Worm (Caenorhabditis elegans) whole organism, late embryonic: ENCODE results near the gene H14E04.2.

Experiments
- C08G9.2 ChIP-seq: sonication (generic microtip); optimal IDR thresholded peaks from 2 replicates; lab custom pipeline; 2016; ENCODE audit warnings: mild to moderate bottlenecking, missing genetic modification characterization, moderate library complexity, missing compliant biosample characterization
- ama-1 ChIP-seq: fragments of 150-350 bp; optimal IDR thresholded peaks from 2 replicates; lab custom pipeline; 2014
- ceh-14 ChIP-seq: sonication (generic microtip); optimal IDR thresholded peaks from 2 replicates; lab custom pipeline; 2016; ENCODE audit warnings: missing genotype, missing genetic modification characterization, missing compliant biosample characterization
- ceh-18 ChIP-seq: sonication (generic microtip); optimal IDR thresholded peaks from 2 replicates; lab custom pipeline; 2016; ENCODE audit warnings: missing genetic modification characterization, missing compliant biosample characterization
- ceh-19 ChIP-seq: fragments of 200-800 bp; sonication (Bioruptor generic); optimal IDR thresholded peaks from 2 replicates; lab custom pipeline; 2018; ENCODE audit warnings: mild to moderate bottlenecking, missing genetic modification characterization, missing compliant biosample characterization
- ceh-2 ChIP-seq: sonication (generic microtip); optimal IDR thresholded peaks from 2 replicates; lab custom pipeline; 2016; ENCODE audit warnings: missing genotype, missing genetic modification characterization, missing compliant biosample characterization
- ceh-22 ChIP-seq: sonication (generic microtip); optimal IDR thresholded peaks from 2 replicates; lab custom pipeline; 2017; ENCODE audit warnings: missing biosample characterization, missing genetic modification characterization
- ceh-24 ChIP-seq: sonication (generic microtip); optimal IDR thresholded peaks from 2 replicates; lab custom pipeline; 2016; ENCODE audit warnings: mild to moderate bottlenecking, missing genetic modification characterization, missing compliant biosample characterization
- ceh-30 ChIP-seq: fragments of 150-350 bp; optimal IDR thresholded peaks from 2 replicates; lab custom pipeline; 2014; ENCODE audit warnings: missing biosample characterization, missing genetic modification characterization
- ceh-31 ChIP-seq: sonication (generic microtip); optimal IDR thresholded peaks from 2 replicates; lab custom pipeline; 2016; ENCODE audit warnings: missing genetic modification characterization, missing compliant biosample characterization
- ceh-34 ChIP-seq: sonication (generic microtip); optimal IDR thresholded peaks from 2 replicates; lab custom pipeline; 2016; ENCODE audit warnings: mild to moderate bottlenecking, missing genetic modification characterization, missing compliant biosample characterization
- ceh-45 ChIP-seq: fragments of 200-800 bp; sonication (Bioruptor generic); IDR thresholded peaks from 2 replicates; pipeline ENCODE4 v1.3.6; 2022; ENCODE audit warnings: missing genetic modification reagents, missing genetic modification characterization, missing compliant biosample characterization
- ceh-48 ChIP-seq: sonication (generic microtip); optimal IDR thresholded peaks from 2 replicates; lab custom pipeline; 2016; ENCODE audit warnings: missing genetic modification characterization, inconsistent platforms, missing compliant biosample characterization
- ceh-6 ChIP-seq: fragments of 200-800 bp; sonication (Bioruptor generic); optimal IDR thresholded peaks from 2 replicates; lab custom pipeline; 2018; ENCODE audit warnings: mild to moderate bottlenecking, missing genetic modification characterization, missing compliant biosample characterization
- che-1 ChIP-seq: sonication (generic microtip); optimal IDR thresholded peaks from 2 replicates; lab custom pipeline; 2016; ENCODE audit warnings: mild to moderate bottlenecking, missing genetic modification characterization, missing compliant biosample characterization
- elt-2 ChIP-seq: sonication (generic microtip); optimal IDR thresholded peaks from 2 replicates; lab custom pipeline; 2016; ENCODE audit warnings: missing genetic modification reagents, missing genetic modification characterization, missing compliant biosample characterization
- elt-4 ChIP-seq: sonication (generic microtip); optimal IDR thresholded peaks from 2 replicates; lab custom pipeline; 2016; ENCODE audit warnings: missing genetic modification characterization, missing compliant biosample characterization
- ets-4 ChIP-seq: sonication (generic microtip); optimal IDR thresholded peaks from 2 replicates; lab custom pipeline; 2016; ENCODE audit warnings: missing genetic modification characterization, missing compliant biosample characterization
- fkh-10 ChIP-seq: fragments of 150-350 bp; optimal IDR thresholded peaks from 2 replicates; lab custom pipeline; 2014; ENCODE audit warnings: missing biosample characterization, missing genetic modification reagents, missing genetic modification characterization
- gmeb-2 ChIP-seq: sonication (generic microtip); optimal IDR thresholded peaks from 2 replicates; lab custom pipeline; 2016; ENCODE audit warnings: missing genetic modification characterization, inconsistent platforms, missing compliant biosample characterization
- hlh-13 ChIP-seq: fragments of 200-800 bp; sonication (Bioruptor generic); optimal IDR thresholded peaks from 2 replicates; lab custom pipeline; 2018; ENCODE audit warnings: mild to moderate bottlenecking, missing genetic modification characterization, missing compliant biosample characterization
- hlh-15 ChIP-seq: sonication (generic microtip); optimal IDR thresholded peaks from 2 replicates; lab custom pipeline; 2016; ENCODE audit warnings: missing genetic modification characterization, missing compliant biosample characterization
- hlh-30 ChIP-seq: sonication (generic microtip); optimal IDR thresholded peaks from 2 replicates; lab custom pipeline; 2017; ENCODE audit warnings: antibody characterized with exemption, missing genetic modification characterization, missing compliant biosample characterization; ENCODE audit not compliant: insufficient read depth
- hlh-6 ChIP-seq: sonication (generic microtip); optimal IDR thresholded peaks from 2 replicates; lab custom pipeline; 2016; ENCODE audit warnings: missing genotype, missing genetic modification characterization, missing compliant biosample characterization
- hlh-8 ChIP-seq: sonication (generic microtip); optimal IDR thresholded peaks from 2 replicates; lab custom pipeline; 2016; ENCODE audit warnings: missing genotype, missing genetic modification characterization, missing compliant biosample characterization
- lim-6 ChIP-seq: sonication (generic microtip); optimal IDR thresholded peaks from 2 replicates; lab custom pipeline; 2016; ENCODE audit warnings: missing genetic modification characterization, missing compliant biosample characterization
- lin-11 ChIP-seq: fragments of 200-800 bp; sonication (Bioruptor generic); optimal IDR thresholded peaks from 2 replicates; lab custom pipeline; 2018; ENCODE audit warnings: mild to moderate bottlenecking, missing genetic modification characterization, missing compliant biosample characterization
- nfya-1 ChIP-seq: sonication (generic microtip); optimal IDR thresholded peaks from 2 replicates; lab custom pipeline; 2017; ENCODE audit warnings: missing genetic modification characterization, mild to moderate bottlenecking, missing compliant biosample characterization, antibody characterized with exemption, moderate library complexity
- nhr-11 ChIP-seq: fragments of 150-350 bp; optimal IDR thresholded peaks from 2 replicates; lab custom pipeline; 2014; ENCODE audit warnings: missing biosample characterization, missing genetic modification characterization
- nhr-232 ChIP-seq: sonication (generic microtip); optimal IDR thresholded peaks from 2 replicates; lab custom pipeline; 2016; ENCODE audit warnings: missing genetic modification characterization, missing compliant biosample characterization
- npax-4 ChIP-seq: sonication (generic microtip); optimal IDR thresholded peaks from 2 replicates; lab custom pipeline; 2016; ENCODE audit warnings: missing genetic modification characterization, missing compliant biosample characterization
- odd-2 ChIP-seq: sonication (generic microtip); optimal IDR thresholded peaks from 2 replicates; lab custom pipeline; 2017; ENCODE audit warnings: antibody characterized with exemption, mild to moderate bottlenecking, missing genetic modification characterization, missing compliant biosample characterization
- pax-1 ChIP-seq: fragments of 150-350 bp; optimal IDR thresholded peaks from 2 replicates; lab custom pipeline; 2014; ENCODE audit warnings: missing biosample characterization, missing genetic modification characterization
- rnt-1 ChIP-seq: sonication (generic microtip); optimal IDR thresholded peaks from 2 replicates; lab custom pipeline; 2016; ENCODE audit warnings: missing genetic modification characterization, missing compliant biosample characterization
- sox-2 ChIP-seq: fragments of 200-800 bp; sonication (Bioruptor generic); IDR thresholded peaks from 2 replicates; pipeline ENCODE4 v1.3.6; 2022; ENCODE audit warnings: missing genetic modification reagents, missing genetic modification characterization, missing compliant biosample characterization
- ttx-3 ChIP-seq: sonication (generic microtip); optimal IDR thresholded peaks from 2 replicates; lab custom pipeline; 2016; ENCODE audit warnings: missing genetic modification reagents, missing genetic modification characterization, missing compliant biosample characterization
- unc-3 ChIP-seq, 2 experiments: fragments of 200-800 bp in 1 of 2; sonication (Bioruptor generic) in 1 of 2; sonication (generic microtip) in 1 of 2; conservative IDR thresholded peaks in 1 of 2; optimal IDR thresholded peaks in 1 of 2; 2 replicates each; pipeline versions ENCODE4 v1.3.6 to Lab custom; 2016 to 2022; ENCODE audit warnings: missing compliant biosample characterization in 2 of 2, missing genetic modification characterization in 2 of 2, missing genetic modification reagents in 1 of 2
- unc-42 ChIP-seq: sonication (generic microtip); optimal IDR thresholded peaks from 2 replicates; lab custom pipeline; 2016; ENCODE audit warnings: missing genotype, missing genetic modification characterization, missing compliant biosample characterization
- unc-86 ChIP-seq: sonication (generic microtip); optimal IDR thresholded peaks from 2 replicates; lab custom pipeline; 2016; ENCODE audit warnings: missing genetic modification characterization, missing compliant biosample characterization
- zip-5 ChIP-seq: sonication (generic microtip); optimal IDR thresholded peaks from 2 replicates; lab custom pipeline; 2016; ENCODE audit warnings: missing genetic modification characterization, missing compliant biosample characterization
- ztf-16 ChIP-seq: sonication (generic microtip); optimal IDR thresholded peaks from 2 replicates; lab custom pipeline; 2017; ENCODE audit warnings: missing genetic modification characterization, missing compliant biosample characterization

H14E04.2 gene

ce11 chrIII:2375918-2376317, at the start of gene H14E04.2:
H14E04.2 (plus strand) TSS chrIII:2376193.
- TF ChIP-seq nhr-232 (tag; lab: Kevin White, UChicago) (no peak), nfya-1 (tag; lab: Kevin White, UChicago) (peak; percentile 47), unc-3 (GFP tag; conservative IDR thresholded peaks at IDR 0.05; lab: Robert Waterston, UW) (no peak), unc-3 (tag; optimal IDR thresholded peaks at IDR 0.05; lab: Kevin White, UChicago) (peak; percentile 13), ceh-48 (tag; lab: Kevin White, UChicago) (peak; percentile 89), ceh-24 (tag; lab: Kevin White, UChicago) (no peak), zip-5 (no peak), unc-42 (tag; lab: Kevin White, UChicago) (peak; percentile 28), ttx-3 (no peak), ceh-19 (no peak), ceh-31 (tag; lab: Kevin White, UChicago) (peak; percentile 3)

- TF ChIP-seq hlh-13 (no peak), ceh-48 (tag; lab: Kevin White, UChicago) (peak; percentile 60), ttx-3 (no peak), ceh-18 (no peak), ama-1 (lab: Kevin White, UChicago) (no peak), ceh-45 (no peak), ceh-14 (tag; lab: Kevin White, UChicago) (no peak)
Observed at ce11 chrIII:2328612-2329011, 47.4 kb upstream of the H14E04.2 start.

DNA sequence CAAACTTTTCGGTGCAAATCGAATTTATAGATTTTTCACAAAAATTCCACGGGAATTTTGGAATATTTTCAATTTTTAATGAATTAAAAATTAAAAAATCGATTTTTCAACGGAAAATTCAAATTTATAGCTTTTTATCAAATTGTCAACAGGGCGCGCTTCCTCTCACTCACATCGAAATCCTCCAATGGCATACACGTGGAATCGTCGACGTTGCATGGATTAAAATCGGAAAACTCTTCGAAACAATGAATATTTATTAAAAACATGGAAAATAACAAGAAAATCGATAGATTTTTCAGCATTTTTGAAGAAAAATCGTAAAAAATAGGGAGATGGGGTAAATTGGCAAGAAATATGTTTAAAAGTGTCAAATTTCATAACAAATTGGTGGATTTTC, 46.7 kb upstream of the H14E04.2 start, which contains the start of gene Y54F10BM.12:
TSS of gene Y54F10BM.12 (minus strand) at position 344 of the 400 bp plus-strand sequence.
- peak; percentile 7 for TF ChIP-seq ceh-34 (tag; lab: Kevin White, UChicago)
- TF ChIP-seq fkh-10 (GFP tag; lab: Kevin White, UChicago): no peak
- TF ChIP-seq, all 69 proteins: peak for 1

ce11 chrIII:2330389-2330788, 45.6 kb upstream of the H14E04.2 start:
- TF ChIP-seq ceh-48 (tag; lab: Kevin White, UChicago) (no peak), odd-2 (tag; lab: Kevin White, UChicago) (no peak), nfya-1 (tag; lab: Kevin White, UChicago) (no peak), elt-2 (tag; lab: Kevin White, UChicago) (no peak), gmeb-2 (tag; lab: Kevin White, UChicago) (no peak), lin-11 (tag; lab: Kevin White, UChicago) (no peak), ceh-34 (tag; lab: Kevin White, UChicago) (no peak), ztf-16 (no peak), nhr-11 (tag; lab: Kevin White, UChicago) (no peak), ttx-3 (no peak), ets-4 (tag; lab: Kevin White, UChicago) (no peak), ceh-31 (tag; lab: Kevin White, UChicago) (no peak), rnt-1 (no peak), ceh-19 (no peak), lim-6 (tag; lab: Kevin White, UChicago) (no peak), hlh-6 (tag; lab: Kevin White, UChicago) (no peak), che-1 (tag; lab: Kevin White, UChicago) (no peak), elt-4 (tag; lab: Kevin White, UChicago) (no peak), pax-1 (tag; lab: Kevin White, UChicago) (no peak), unc-86 (tag; lab: Kevin White, UChicago) (no peak)

- TF ChIP-seq hlh-6 (tag; lab: Kevin White, UChicago) (no peak), ceh-2 (tag; lab: Kevin White, UChicago) (no peak), sox-2 (GFP tag; lab: Robert Waterston, UW) (no peak), C08G9.2 (tag; lab: Kevin White, UChicago) (no peak), pax-1 (tag; lab: Kevin White, UChicago) (no peak), ets-4 (tag; lab: Kevin White, UChicago) (no peak), hlh-13 (no peak), ceh-22 (tag; lab: Kevin White, UChicago) (no peak), elt-2 (tag; lab: Kevin White, UChicago) (peak; percentile 28), hlh-8 (tag; lab: Kevin White, UChicago) (no peak), ceh-6 (GFP tag; lab: Kevin White, UChicago) (no peak), zip-5 (no peak), ceh-31 (tag; lab: Kevin White, UChicago) (peak; percentile 27), nfya-1 (tag; lab: Kevin White, UChicago) (peak; percentile 18), rnt-1 (peak; percentile 2), ceh-48 (tag; lab: Kevin White, UChicago) (peak; percentile 26), hlh-30 (no peak), npax-4 (tag; lab: Kevin White, UChicago) (no peak), ceh-30 (no peak), ceh-18 (no peak), hlh-15 (no peak)
Observed at ce11 chrIII:2331033-2331625, 44.9 kb upstream of the H14E04.2 start, which contains the start of the genes Y54F10BM.13 and ppm-1.D. Y54F10BM.13 (minus strand) TSS chrIII:2331083. ppm-1.D (plus strand) TSS chrIII:2331572.
